Worm (Caenorhabditis elegans) whole organism, L1 larva: ENCODE data around the gene F35C11.4.

Source experiments
- C16A3.4 ChIP-seq: fragments of 150-350 bp; optimal IDR thresholded peaks from 2 replicates; lab custom pipeline; 2014; ENCODE audit warnings: missing biosample characterization, missing genetic modification characterization
- aha-1 ChIP-seq: fragments of 150-350 bp; optimal IDR thresholded peaks from 2 replicates; lab custom pipeline; 2014; ENCODE audit warnings: missing biosample characterization, missing genetic modification characterization
- ama-1 ChIP-seq: fragments of 150-350 bp; optimal IDR thresholded peaks from 2 replicates; lab custom pipeline; 2014
- blmp-1 ChIP-seq: fragments of 150-350 bp; optimal IDR thresholded peaks from 2 replicates; lab custom pipeline; 2014; ENCODE audit warnings: missing biosample characterization, missing genetic modification characterization
- ceh-63 ChIP-seq: fragments of 200-800 bp; sonication (Bioruptor generic); optimal IDR thresholded peaks from 2 replicates; lab custom pipeline; 2018; ENCODE audit warnings: mild to moderate bottlenecking, missing genetic modification characterization, missing compliant biosample characterization
- ceh-8 ChIP-seq: fragments of 200-800 bp; sonication (Bioruptor generic); optimal IDR thresholded peaks from 2 replicates; lab custom pipeline; 2018; ENCODE audit warnings: mild to moderate bottlenecking, missing genetic modification characterization, moderate library complexity, missing compliant biosample characterization
- ceh-88 ChIP-seq: fragments of 200-800 bp; sonication (Bioruptor generic); IDR thresholded peaks from 2 replicates; pipeline ENCODE4 v1.3.6; 2022; ENCODE audit warnings: missing genetic modification characterization, missing compliant biosample characterization
- dpl-1 ChIP-seq, 3 experiments: fragments of 150-350 bp in 2 of 3; sonication (generic microtip) in 1 of 3; optimal IDR thresholded peaks; 2 replicates each; lab custom pipeline; 2014 to 2017; ENCODE audit warnings: missing biosample characterization in 3 of 3, missing genetic modification characterization in 3 of 3, missing genetic modification reagents in 3 of 3
- dsc-1 ChIP-seq: sonication (generic microtip); optimal IDR thresholded peaks from 2 replicates; lab custom pipeline; 2016; ENCODE audit warnings: mild to moderate bottlenecking, missing genetic modification characterization, missing compliant biosample characterization
- elt-3 ChIP-seq, 6 experiments: fragments of 150-350 bp in 1 of 6; sonication (generic microtip); optimal IDR thresholded peaks; 2 replicates each; lab custom pipeline; 2017 to 2018; ENCODE audit warnings: missing biosample characterization in 6 of 6, missing genetic modification characterization in 6 of 6, inconsistent platforms in 1 of 6
- fkh-10 ChIP-seq: sonication (generic microtip); optimal IDR thresholded peaks from 2 replicates; lab custom pipeline; 2017; ENCODE audit warnings: missing biosample characterization, missing genetic modification reagents, missing genetic modification characterization
- fkh-4 ChIP-seq: sonication (generic microtip); optimal IDR thresholded peaks from 2 replicates; lab custom pipeline; 2016; ENCODE audit warnings: missing compliant biosample characterization, missing genetic modification characterization, borderline replicate concordance
- fkh-8 ChIP-seq: sonication (generic microtip); optimal IDR thresholded peaks from 2 replicates; lab custom pipeline; 2016; ENCODE audit warnings: mild to moderate bottlenecking, missing genetic modification characterization, missing compliant biosample characterization
- hlh-4 ChIP-seq: sonication (generic microtip); optimal IDR thresholded peaks from 2 replicates; lab custom pipeline; 2016; ENCODE audit warnings: mild to moderate bottlenecking, missing genetic modification characterization, missing compliant biosample characterization
- jun-1 ChIP-seq: fragments of 150-350 bp; optimal IDR thresholded peaks from 2 replicates; lab custom pipeline; 2014; ENCODE audit warnings: missing biosample characterization, missing genetic modification reagents, missing genetic modification characterization
- lin-15B ChIP-seq: fragments of 150-350 bp; sonication (generic microtip); optimal IDR thresholded peaks from 3 replicates; lab custom pipeline; 2014; ENCODE audit warnings: missing biosample characterization, missing genetic modification characterization
- lir-3 ChIP-seq: sonication (generic microtip); optimal IDR thresholded peaks from 2 replicates; lab custom pipeline; 2016; ENCODE audit warnings: mild to moderate bottlenecking, missing genetic modification characterization, moderate library complexity, missing compliant biosample characterization; ENCODE audit not compliant: poor library complexity
- mab-9 ChIP-seq: fragments of 200-800 bp; sonication (Bioruptor generic); IDR thresholded peaks from 2 replicates; pipeline ENCODE4 v1.3.6; 2022; ENCODE audit warnings: missing genetic modification reagents, missing genetic modification characterization, missing compliant biosample characterization
- mef-2 ChIP-seq: fragments of 150-350 bp; optimal IDR thresholded peaks from 2 replicates; lab custom pipeline; 2014; ENCODE audit warnings: missing biosample characterization, missing genetic modification characterization
- mep-1 ChIP-seq: fragments of 150-350 bp; optimal IDR thresholded peaks from 2 replicates; lab custom pipeline; 2014; ENCODE audit warnings: missing biosample characterization, missing genetic modification characterization
- nhr-11 ChIP-seq: fragments of 150-350 bp; optimal IDR thresholded peaks from 2 replicates; lab custom pipeline; 2014; ENCODE audit warnings: missing biosample characterization, missing genetic modification characterization
- nhr-237 ChIP-seq: fragments of 150-350 bp; optimal IDR thresholded peaks from 2 replicates; lab custom pipeline; 2014; ENCODE audit warnings: missing biosample characterization, missing genetic modification characterization
- nhr-47 ChIP-seq: sonication (generic microtip); optimal IDR thresholded peaks from 2 replicates; lab custom pipeline; 2016; ENCODE audit warnings: mild to moderate bottlenecking, missing genetic modification characterization, moderate library complexity, missing compliant biosample characterization
- nhr-76 ChIP-seq: sonication (generic microtip); optimal IDR thresholded peaks from 2 replicates; lab custom pipeline; 2017; ENCODE audit warnings: missing biosample characterization, missing genetic modification characterization
- nhr-84 ChIP-seq: sonication (generic microtip); optimal IDR thresholded peaks from 2 replicates; lab custom pipeline; 2017; ENCODE audit warnings: missing biosample characterization, missing genetic modification characterization
- skn-1 ChIP-seq: fragments of 150-350 bp; optimal IDR thresholded peaks from 2 replicates; lab custom pipeline; 2014; ENCODE audit warnings: missing biosample characterization, missing genetic modification characterization
- snu-23 ChIP-seq: sonication (generic microtip); optimal IDR thresholded peaks from 2 replicates; lab custom pipeline; 2016; ENCODE audit warnings: missing genetic modification characterization, missing compliant biosample characterization
- sox-4 ChIP-seq: sonication (generic microtip); optimal IDR thresholded peaks from 2 replicates; lab custom pipeline; 2016; ENCODE audit warnings: missing genetic modification characterization, missing compliant biosample characterization
- sup-37 ChIP-seq: fragments of 200-800 bp; sonication (Bioruptor generic); optimal IDR thresholded peaks from 2 replicates; lab custom pipeline; 2018; ENCODE audit warnings: mild to moderate bottlenecking, missing genetic modification characterization, missing compliant biosample characterization
- swsn-7 ChIP-seq: sonication (generic microtip); optimal IDR thresholded peaks from 2 replicates; lab custom pipeline; 2016; ENCODE audit warnings: missing genetic modification characterization, missing compliant biosample characterization
- tlp-1 ChIP-seq: fragments of 150-350 bp; optimal IDR thresholded peaks from 2 replicates; lab custom pipeline; 2014; ENCODE audit warnings: missing biosample characterization, missing genetic modification characterization
- unc-62 ChIP-seq: fragments of 150-350 bp; optimal IDR thresholded peaks from 2 replicates; lab custom pipeline; 2014; ENCODE audit warnings: missing biosample characterization, missing genetic modification reagents, missing genetic modification characterization
- unc-98 ChIP-seq: fragments of 200-800 bp; sonication (Bioruptor generic); IDR thresholded peaks from 2 replicates; pipeline ENCODE4 v1.3.6; 2022; ENCODE audit warnings: missing genetic modification characterization, missing compliant biosample characterization
- xbp-1 ChIP-seq: sonication (generic microtip); optimal IDR thresholded peaks from 2 replicates; lab custom pipeline; 2016; ENCODE audit warnings: missing genetic modification characterization, missing compliant biosample characterization
- zag-1 ChIP-seq: fragments of 150-350 bp; optimal IDR thresholded peaks from 2 replicates; lab custom pipeline; 2014; ENCODE audit warnings: missing biosample characterization, missing genetic modification characterization
- zip-4 ChIP-seq: fragments of 200-800 bp; sonication (Bioruptor generic); optimal IDR thresholded peaks from 2 replicates; lab custom pipeline; 2018; ENCODE audit warnings: mild to moderate bottlenecking, missing genetic modification characterization, moderate library complexity, missing compliant biosample characterization
- ztf-4 ChIP-seq: fragments of 150-350 bp; optimal IDR thresholded peaks from 2 replicates; lab custom pipeline; 2014; ENCODE audit warnings: missing biosample characterization, missing genetic modification characterization

Gene F35C11.4

DNA sequence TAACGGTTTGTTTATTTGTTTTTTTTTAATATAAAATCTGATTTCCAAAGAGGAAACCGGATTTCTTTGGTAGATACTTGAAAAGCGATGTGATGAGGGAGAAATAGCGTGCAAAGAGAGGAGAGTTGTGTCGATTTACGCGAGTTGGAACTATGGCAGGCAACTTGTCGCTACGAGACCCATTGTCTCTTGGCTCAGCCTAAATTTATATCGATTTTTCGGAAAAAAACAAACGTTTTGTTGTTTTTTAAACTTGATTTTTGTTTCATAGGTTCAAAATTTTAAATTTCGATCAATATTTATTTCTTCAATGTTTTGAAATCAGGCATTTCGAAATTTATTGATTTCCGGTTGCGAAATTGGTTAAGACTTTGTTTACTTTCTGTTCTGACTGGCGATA is 32.4 kb upstream of the F35C11.4 start, which contains the start of gene M110.3 (continued):
- no peak for TF ChIP-seq ceh-8
- TF ChIP-seq fkh-8 (tag; lab: Kevin White, UChicago), result peak; percentile 19
- TF ChIP-seq blmp-1 (tag; lab: Kevin White, UChicago), result peak; percentile 64
- no peak for TF ChIP-seq ceh-63 (GFP tag; lab: Kevin White, UChicago)
- TF ChIP-seq skn-1 (tag; lab: Kevin White, UChicago), result peak; percentile 1
- TF ChIP-seq unc-98, result no peak
- TF ChIP-seq swsn-7, result peak; percentile 32
- no peak for TF ChIP-seq nhr-237 (tag; lab: Kevin White, UChicago)
- peak; percentile 18 to 58 (median 42) for TF ChIP-seq dpl-1 (GFP tag; optimal IDR thresholded peaks at IDR 0.05; lab: Kevin White, UChicago)
- no peak for TF ChIP-seq sox-4 (tag; lab: Kevin White, UChicago)
- peak; percentile 48 for TF ChIP-seq mep-1 (tag; lab: Kevin White, UChicago)
- TF ChIP-seq elt-3 (tag; optimal IDR thresholded peaks at IDR 0.05; lab: Kevin White, UChicago), result peak in 2 of 6 experiments; percentile 2 to 17
- TF ChIP-seq aha-1 (tag; lab: Kevin White, UChicago), result no peak
- peak; percentile 50 for TF ChIP-seq nhr-47
- peak; percentile 64 for TF ChIP-seq snu-23 (GFP tag; lab: Kevin White, UChicago)
- TF ChIP-seq zip-4 (GFP tag; lab: Kevin White, UChicago), result peak; percentile 47
- TF ChIP-seq xbp-1 (tag; lab: Kevin White, UChicago), result peak; percentile 38

DNA sequence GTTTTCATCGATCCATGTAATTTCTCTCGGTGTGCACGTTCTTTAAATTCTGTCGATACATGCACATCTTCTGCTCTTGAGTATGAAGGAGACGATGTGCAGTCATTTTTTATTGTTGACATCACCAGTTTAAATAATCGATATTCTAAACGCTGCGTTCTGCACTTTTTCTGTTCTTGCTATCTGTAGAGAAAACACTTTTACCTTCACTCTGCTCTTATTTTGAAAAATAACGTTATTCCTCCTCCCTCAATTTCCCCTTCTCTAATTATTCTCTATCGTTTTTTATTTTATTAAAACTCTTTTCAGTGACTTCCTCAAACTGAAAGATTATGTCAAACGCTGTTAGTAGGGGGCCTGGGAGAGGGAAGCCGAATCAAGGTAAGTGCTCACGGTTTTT is 31.9 kb upstream of the F35C11.4 start, which contains the start of gene ifg-1:
ifg-1 (plus strand) TSS at position 301 of the 400 bp plus-strand sequence.
- TF ChIP-seq lin-15B (no peak), ceh-88 (GFP tag; lab: Robert Waterston, UW) (no peak), nhr-84 (tag; lab: Kevin White, UChicago) (no peak), fkh-10 (GFP tag; lab: Kevin White, UChicago) (no peak), ama-1 (lab: Kevin White, UChicago) (no peak), xbp-1 (tag; lab: Kevin White, UChicago) (no peak), nhr-76 (no peak), mab-9 (GFP tag; lab: Robert Waterston, UW) (no peak), sox-4 (tag; lab: Kevin White, UChicago) (no peak), zag-1 (no peak), dsc-1 (tag; lab: Kevin White, UChicago) (no peak), nhr-237 (tag; lab: Kevin White, UChicago) (no peak), sup-37 (GFP tag; lab: Kevin White, UChicago) (no peak), fkh-8 (tag; lab: Kevin White, UChicago) (no peak)
- TF ChIP-seq, all 84 proteins: peak for 0

DNA sequence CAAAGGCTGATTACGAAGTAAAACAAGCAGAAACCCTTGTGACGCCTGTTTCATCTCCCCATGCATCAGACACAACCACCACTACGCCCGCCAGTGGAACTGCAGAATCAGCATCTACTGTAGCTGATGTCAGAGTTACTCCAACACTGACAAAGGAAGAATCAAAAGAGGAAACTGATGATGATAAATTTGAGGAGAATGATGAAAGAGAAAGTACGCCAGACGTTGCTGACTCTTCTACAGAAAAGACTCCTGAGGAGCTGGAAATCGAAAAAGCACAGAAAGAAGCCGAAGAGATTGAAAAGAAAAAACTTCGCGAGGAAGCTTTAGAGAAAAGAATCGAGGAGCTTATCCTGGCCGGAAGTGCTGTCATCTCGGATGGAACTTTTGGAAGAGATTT is 30.5 kb upstream of the F35C11.4 start:
- TF ChIP-seq xbp-1 (tag; lab: Kevin White, UChicago), result no peak
- no peak for TF ChIP-seq mef-2 (tag; lab: Kevin White, UChicago)
- TF ChIP-seq hlh-4 (tag; lab: Kevin White, UChicago), result no peak
- TF ChIP-seq ama-1 (lab: Kevin White, UChicago), result no peak
- TF ChIP-seq ztf-4 (tag; lab: Kevin White, UChicago), result no peak

DNA sequence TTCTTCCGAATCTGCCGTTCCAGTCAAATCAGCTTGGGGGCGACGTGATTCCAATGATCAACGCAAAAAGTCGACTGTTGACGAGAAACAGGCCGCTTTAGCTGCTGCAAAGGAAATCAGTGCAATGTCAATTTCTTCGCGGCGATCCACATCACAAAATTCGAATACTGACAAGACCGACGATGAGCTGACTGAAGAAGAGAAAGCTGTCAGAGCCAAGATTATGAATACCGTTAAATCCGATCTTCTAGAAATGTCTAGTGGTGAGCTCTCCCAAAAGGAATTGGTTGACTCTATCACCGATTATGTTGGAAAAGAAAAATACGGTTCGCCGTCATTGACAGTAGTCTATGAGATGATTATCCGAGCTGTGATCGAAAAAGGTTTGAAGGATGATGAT is 28.5 kb upstream of the F35C11.4 start:
- no peak for TF ChIP-seq fkh-4 (tag; lab: Kevin White, UChicago)
- TF ChIP-seq jun-1 (tag; lab: Kevin White, UChicago), result no peak
- TF ChIP-seq sup-37 (GFP tag; lab: Kevin White, UChicago), result no peak
- TF ChIP-seq mep-1 (tag; lab: Kevin White, UChicago), result no peak
- no peak for TF ChIP-seq nhr-11
- TF ChIP-seq ceh-8, result no peak
- TF ChIP-seq swsn-7, result no peak
- no peak for TF ChIP-seq nhr-47
- TF ChIP-seq nhr-76, result no peak
- TF ChIP-seq lir-3, result no peak
- no peak for TF ChIP-seq tlp-1 (tag; lab: Kevin White, UChicago)
- TF ChIP-seq unc-98, result no peak
- TF ChIP-seq C16A3.4 (tag; lab: Kevin White, UChicago), result no peak
- TF ChIP-seq xbp-1 (tag; lab: Kevin White, UChicago), result no peak
- TF ChIP-seq unc-62 (GFP tag; lab: Kevin White, UChicago), result no peak
